Fruit fly (Drosophila melanogaster) whole organism, embryonic: ENCODE results near the gene mus201.

Experiments
- CG10267 ChIP-seq: fragments of 200-800 bp; sonication (Bioruptor generic); optimal IDR thresholded peaks from 2 replicates; lab custom pipeline; 2018; ENCODE audit warnings: missing biosample characterization, mild to moderate bottlenecking, missing genetic modification characterization, moderate library complexity
- CG10431 ChIP-seq: fragments of 200-800 bp; sonication (Bioruptor generic); optimal IDR thresholded peaks from 3 replicates; lab custom pipeline; 2018; ENCODE audit warnings: missing biosample characterization, mild to moderate bottlenecking, missing genetic modification characterization
- CG12219 ChIP-seq: fragments of 200-800 bp; sonication (Bioruptor generic); optimal IDR thresholded peaks from 3 replicates; lab custom pipeline; 2018; ENCODE audit warnings: missing biosample characterization, mild to moderate bottlenecking, missing genetic modification characterization
- CG12659 ChIP-seq: fragments of 200-800 bp; sonication (Bioruptor generic); optimal IDR thresholded peaks from 3 replicates; lab custom pipeline; 2017; ENCODE audit warnings: mild to moderate bottlenecking, missing biosample characterization, missing genetic modification reagents, missing genetic modification characterization
- CG12942 ChIP-seq: fragments of 200-800 bp; sonication (Bioruptor generic); optimal IDR thresholded peaks from 3 replicates; lab custom pipeline; 2016; ENCODE audit warnings: missing biosample characterization, missing genetic modification characterization
- CG15073 ChIP-seq: fragments of 200-800 bp; sonication (Bioruptor generic); optimal IDR thresholded peaks from 2 replicates; lab custom pipeline; 2016; ENCODE audit warnings: missing biosample characterization, missing genetic modification characterization
- CG1529 ChIP-seq: fragments of 200-800 bp; sonication (Bioruptor generic); optimal IDR thresholded peaks from 3 replicates; lab custom pipeline; 2018; ENCODE audit warnings: missing biosample characterization, missing genetic modification characterization
- CG15514 ChIP-seq: fragments of 200-800 bp; sonication (Bioruptor generic); optimal IDR thresholded peaks from 3 replicates; lab custom pipeline; 2017; ENCODE audit warnings: missing biosample characterization, missing genetic modification characterization, mild to moderate bottlenecking, moderate library complexity, missing genetic modification reagents
- CG1603 ChIP-seq: fragments of 200-800 bp; sonication (Bioruptor generic); optimal IDR thresholded peaks from 2 replicates; lab custom pipeline; 2019; ENCODE audit warnings: missing biosample characterization, mild to moderate bottlenecking, missing genetic modification characterization, moderate library complexity
- CG17186 ChIP-seq: fragments of 200-800 bp; sonication (Bioruptor generic); optimal IDR thresholded peaks from 3 replicates; lab custom pipeline; 2017; ENCODE audit warnings: missing biosample characterization, missing genetic modification reagents, missing genetic modification characterization
- CG34376 ChIP-seq: fragments of 200-800 bp; sonication (Bioruptor generic); optimal IDR thresholded peaks from 2 replicates; lab custom pipeline; 2018; ENCODE audit warnings: missing biosample characterization, mild to moderate bottlenecking, missing genetic modification characterization
- CG3995 ChIP-seq: fragments of 200-800 bp; sonication (Bioruptor generic); optimal IDR thresholded peaks from 3 replicates; lab custom pipeline; 2016; ENCODE audit warnings: missing biosample characterization, missing genetic modification characterization
- CG5245 ChIP-seq: fragments of 200-800 bp; sonication (Bioruptor generic); optimal IDR thresholded peaks from 3 replicates; lab custom pipeline; 2016; ENCODE audit warnings: missing biosample characterization, missing genetic modification characterization
- Dad ChIP-seq: fragments of 200-800 bp; sonication (Bioruptor generic); optimal IDR thresholded peaks from 3 replicates; lab custom pipeline; 2016; ENCODE audit warnings: missing biosample characterization, missing genetic modification characterization
- Dek ChIP-seq: fragments of 200-800 bp; sonication (Bioruptor generic); optimal IDR thresholded peaks from 3 replicates; lab custom pipeline; 2019; ENCODE audit warnings: missing biosample characterization, mild to moderate bottlenecking, missing genetic modification characterization, moderate library complexity
- Dp ChIP-seq: fragments of 200-800 bp; sonication (Bioruptor generic); optimal IDR thresholded peaks from 2 replicates; lab custom pipeline; 2018; ENCODE audit warnings: missing biosample characterization, mild to moderate bottlenecking, missing genetic modification characterization, moderate library complexity
- E2f2 ChIP-seq: fragments of 200-800 bp; sonication (Bioruptor generic); IDR thresholded peaks from 2 replicates; pipeline ENCODE4 v1.3.6; 2022; ENCODE audit warnings: missing biosample characterization, missing genetic modification characterization
- Hsf ChIP-seq: fragments of 200-800 bp; sonication (Bioruptor generic); optimal IDR thresholded peaks from 3 replicates; lab custom pipeline; 2016; ENCODE audit warnings: missing biosample characterization, missing genetic modification characterization
- MBD-R2 ChIP-seq: fragments of 200-800 bp; sonication (Bioruptor generic); IDR thresholded peaks from 2 replicates; pipeline ENCODE4 v1.3.6; 2022; ENCODE audit warnings: missing biosample characterization, missing genetic modification characterization
- MTF-1 ChIP-seq: fragments of 200-800 bp; sonication (Bioruptor generic); optimal IDR thresholded peaks from 2 replicates; lab custom pipeline; 2018; ENCODE audit warnings: missing biosample characterization, mild to moderate bottlenecking, missing genetic modification characterization, borderline replicate concordance
- Mad ChIP-seq: fragments of 200-800 bp; sonication (Bioruptor generic); optimal IDR thresholded peaks from 2 replicates; lab custom pipeline; 2016; ENCODE audit warnings: missing biosample characterization, missing genetic modification characterization
- Ssrp ChIP-seq: fragments of 200-800 bp; sonication (Bioruptor generic); optimal IDR thresholded peaks from 2 replicates; lab custom pipeline; 2018; ENCODE audit warnings: missing biosample characterization, mild to moderate bottlenecking, missing genetic modification characterization, moderate library complexity
- crp ChIP-seq, 2 experiments: fragments of 200-800 bp; sonication (Bioruptor generic); optimal IDR thresholded peaks; 2 replicates in 1 of 2; 3 replicates in 1 of 2; lab custom pipeline; 2017; ENCODE audit warnings: missing biosample characterization in 2 of 2, missing genetic modification characterization in 2 of 2, mild to moderate bottlenecking in 1 of 2, moderate library complexity in 1 of 2
- en ChIP-seq: fragments of 200-800 bp; sonication (Bioruptor generic); optimal IDR thresholded peaks from 2 replicates; lab custom pipeline; 2016; ENCODE audit warnings: missing biosample characterization, missing genetic modification characterization
- ewg ChIP-seq: fragments of 200-800 bp; sonication (Bioruptor generic); optimal IDR thresholded peaks from 3 replicates; lab custom pipeline; 2017; ENCODE audit warnings: mild to moderate bottlenecking, missing biosample characterization, missing genetic modification reagents, missing genetic modification characterization
- hb ChIP-seq: fragments of 200-800 bp; sonication (Bioruptor generic); IDR thresholded peaks from 3 replicates; pipeline ENCODE4 v1.3.6; 2022; ENCODE audit warnings: missing biosample characterization, missing genetic modification characterization; ENCODE audit not compliant: partially characterized antibody
- kni ChIP-seq: fragments of 200-800 bp; sonication (Bioruptor generic); optimal IDR thresholded peaks from 3 replicates; lab custom pipeline; 2017; ENCODE audit warnings: mild to moderate bottlenecking, missing biosample characterization, missing genetic modification reagents, missing genetic modification characterization
- pros ChIP-seq: fragments of 200-800 bp; sonication (Bioruptor generic); optimal IDR thresholded peaks from 3 replicates; lab custom pipeline; 2019; ENCODE audit warnings: missing biosample characterization, mild to moderate bottlenecking, missing genetic modification characterization, moderate library complexity
- pzg ChIP-seq: fragments of 200-800 bp; sonication (Bioruptor generic); optimal IDR thresholded peaks from 3 replicates; lab custom pipeline; 2018; ENCODE audit warnings: missing biosample characterization, mild to moderate bottlenecking, missing genetic modification characterization, moderate library complexity
- row ChIP-seq: fragments of 200-800 bp; sonication (Bioruptor generic); IDR thresholded peaks from 3 replicates; pipeline ENCODE4 v1.3.6; 2022; ENCODE audit warnings: missing biosample characterization, missing genetic modification characterization
- sens ChIP-seq: fragments of 200-800 bp; sonication (Bioruptor generic); peaks from one replicate; lab custom pipeline; 2016; ENCODE audit warnings: missing biosample characterization, missing genetic modification characterization
- stwl ChIP-seq: fragments of 200-800 bp; sonication (Bioruptor generic); optimal IDR thresholded peaks from 3 replicates; lab custom pipeline; 2018; ENCODE audit warnings: missing biosample characterization, mild to moderate bottlenecking, missing genetic modification characterization, moderate library complexity
- zen ChIP-seq: fragments of 200-800 bp; sonication (Bioruptor generic); optimal IDR thresholded peaks from 3 replicates; lab custom pipeline; 2018; ENCODE audit warnings: missing biosample characterization, mild to moderate bottlenecking, missing genetic modification characterization, moderate library complexity

The mus201 gene

DNA sequence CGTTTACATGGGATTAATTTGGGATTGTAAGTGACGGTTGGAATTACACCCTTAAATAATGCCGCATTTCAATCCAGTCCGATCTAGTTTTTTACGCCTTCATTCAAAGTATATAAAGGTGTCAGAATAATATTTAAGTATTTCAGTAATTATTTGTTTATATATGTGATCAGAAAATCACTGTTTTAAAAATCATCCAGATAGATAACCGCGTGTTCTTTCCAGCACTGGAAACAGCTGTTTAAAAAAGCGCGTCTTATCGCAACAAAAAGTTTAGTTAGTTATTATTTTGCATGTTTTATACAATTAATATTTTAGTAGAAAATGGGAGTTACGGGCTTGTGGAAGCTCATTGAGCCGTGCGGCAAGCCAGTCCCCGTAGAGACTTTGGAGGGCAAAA is at the start of gene mus201:
Gene mus201, plus strand, starts transcription at position 118 of the 400 bp plus-strand sequence.
- peak; percentile 32; the same call in 1 of the 3 replicates for TF ChIP-seq row
- TF ChIP-seq CG34376 (GFP tag; lab: Kevin White, UChicago): no peak
- TF ChIP-seq crp (GFP tag; optimal IDR thresholded peaks at IDR 0.05; lab: Kevin White, UChicago): peak in 1 of 2 experiments; percentile 80
- no peak for TF ChIP-seq CG15073 (GFP tag; lab: Kevin White, UChicago)
- TF ChIP-seq CG3995 (GFP tag; lab: Kevin White, UChicago): peak; percentile 97
- peak; percentile 13 for TF ChIP-seq CG17186 (GFP tag; lab: Kevin White, UChicago)
- peak; percentile 76 for TF ChIP-seq CG10267 (tag; lab: Kevin White, UChicago)
- TF ChIP-seq Hsf (GFP tag; lab: Kevin White, UChicago): no peak
- TF ChIP-seq CG10431 (GFP tag; lab: Kevin White, UChicago): peak; percentile 68
- no peak for TF ChIP-seq CG5245 (GFP tag; lab: Kevin White, UChicago)
- TF ChIP-seq E2f2 (GFP tag; lab: Robert Waterston, UW): peak; percentile 47; the same call in 1 of the 2 replicates
- no peak for TF ChIP-seq CG1603
- TF ChIP-seq Ssrp (tag; lab: Kevin White, UChicago): no peak
- no peak for TF ChIP-seq en (GFP tag; lab: Kevin White, UChicago)
- TF ChIP-seq zen (tag; lab: Kevin White, UChicago): no peak
- no peak for TF ChIP-seq CG15514 (GFP tag; lab: Kevin White, UChicago)
- TF ChIP-seq pzg: peak; percentile 23
- peak; percentile 41 for TF ChIP-seq Dp
- no peak for TF ChIP-seq MTF-1 (GFP tag; lab: Kevin White, UChicago)
- peak; percentile 19 for TF ChIP-seq stwl (tag; lab: Kevin White, UChicago)
- no peak for TF ChIP-seq pros (GFP tag; lab: Kevin White, UChicago)
- TF ChIP-seq CG12219 (GFP tag; lab: Kevin White, UChicago): no peak
- TF ChIP-seq MBD-R2: peak; percentile 79

DNA sequence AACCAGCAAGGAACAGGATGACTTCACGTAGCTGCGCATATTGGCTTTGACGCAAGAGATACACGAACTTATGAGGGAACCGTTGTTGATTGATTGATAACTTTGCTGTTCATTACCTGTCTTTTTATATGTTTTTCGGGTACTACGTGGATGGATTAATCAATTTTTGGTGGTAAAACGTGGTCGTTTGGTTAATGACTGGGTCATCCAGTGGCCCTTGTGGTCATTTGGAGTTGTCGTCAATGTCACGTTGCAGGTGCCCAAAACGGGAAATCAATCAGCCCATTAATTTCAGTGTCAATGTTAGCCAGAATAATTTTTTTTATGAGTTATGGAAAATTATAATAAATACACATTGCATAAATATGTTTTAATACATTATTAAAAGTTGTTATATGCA is 48.7 kb upstream of the mus201 start, which contains the start of gene CG42819:
Gene CG42819, minus strand, starts transcription at position 101 of the 400 bp plus-strand sequence.
- TF ChIP-seq Mad (GFP tag; lab: Kevin White, UChicago): no peak
- no peak for TF ChIP-seq CG12942 (GFP tag; lab: Kevin White, UChicago)
- TF ChIP-seq kni: peak; percentile 21
- TF ChIP-seq, all 482 proteins: peak for 1

DNA sequence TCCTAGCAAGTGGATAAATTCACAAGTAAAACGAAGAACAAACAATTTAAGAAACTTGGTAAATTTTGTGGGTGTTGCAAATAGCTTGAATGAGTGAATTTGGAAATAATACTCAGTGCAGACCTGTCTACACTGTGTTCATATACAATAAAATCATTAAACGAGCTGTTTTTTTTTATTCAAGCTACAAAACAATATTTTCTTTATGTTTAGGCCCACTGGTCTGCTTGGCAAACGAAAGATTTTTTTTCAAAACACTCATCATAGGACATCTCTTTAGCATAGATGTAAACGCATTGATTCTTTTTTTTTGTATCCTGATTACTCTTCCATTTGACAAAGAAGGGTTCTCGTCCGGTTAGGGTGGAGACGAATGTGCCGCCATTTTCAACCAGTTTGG is 45.7 kb upstream of the mus201 start, which contains the start of gene CG42820:
Gene CG42820, minus strand, starts transcription at position 101 of the 400 bp plus-strand sequence.
- TF ChIP-seq Dad (no peak), sens (GFP tag; lab: Kevin White, UChicago) (peak; percentile 21)

DNA sequence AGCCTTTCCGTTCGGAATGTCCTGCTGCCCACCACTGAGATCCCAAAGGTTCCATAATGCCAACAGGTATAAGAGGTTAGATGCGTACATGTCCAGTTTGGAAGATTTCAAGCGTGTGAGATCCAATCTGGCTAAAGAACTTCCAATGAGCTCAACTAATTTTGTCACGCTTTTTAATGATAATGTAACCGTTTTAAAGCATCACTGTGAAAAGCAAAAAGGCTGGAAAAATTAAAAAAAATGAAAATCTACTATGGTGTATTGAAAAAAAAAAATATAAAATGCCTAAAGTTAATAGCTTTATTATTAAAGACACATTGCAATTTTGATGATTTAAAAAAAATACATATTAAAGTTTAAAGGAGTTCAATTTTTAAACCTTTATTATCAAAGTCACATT is 44.8 kb upstream of the mus201 start, which contains the start of gene Acp29AB:
Gene Acp29AB, minus strand, starts transcription at position 101 of the 400 bp plus-strand sequence.
- TF ChIP-seq CG1529 (GFP tag; lab: Kevin White, UChicago): no peak
- TF ChIP-seq ewg (GFP tag; lab: Kevin White, UChicago): no peak
- TF ChIP-seq Dek (tag; lab: Kevin White, UChicago): no peak
- no peak for TF ChIP-seq hb
- no peak for TF ChIP-seq CG12659 (GFP tag; lab: Kevin White, UChicago)
